Fruit fly (Drosophila melanogaster) whole organism, embryonic: ENCODE measurements around the gene CG13053.

ENCODE experiments used
- Atf-2 ChIP-seq: fragments of 200-800 bp; sonication (Bioruptor generic); optimal IDR thresholded peaks from 2 replicates; lab custom pipeline; 2016; ENCODE audit warnings: missing biosample characterization, missing genetic modification characterization
- CG13894 ChIP-seq: fragments of 200-800 bp; sonication (Bioruptor generic); optimal IDR thresholded peaks from 3 replicates; lab custom pipeline; 2018; ENCODE audit warnings: missing biosample characterization, mild to moderate bottlenecking, missing genetic modification characterization, moderate library complexity
- CG15011 ChIP-seq: fragments of 200-800 bp; sonication (Bioruptor generic); optimal IDR thresholded peaks from 3 replicates; lab custom pipeline; 2018; ENCODE audit warnings: missing biosample characterization, mild to moderate bottlenecking, missing genetic modification characterization
- CG16779 ChIP-seq: fragments of 200-800 bp; sonication (Bioruptor generic); IDR thresholded peaks from 2 replicates; pipeline ENCODE4 v1.3.6; 2022; ENCODE audit warnings: missing biosample characterization, missing genetic modification characterization
- CG17568 ChIP-seq: fragments of 200-800 bp; sonication (Bioruptor generic); optimal IDR thresholded peaks from 2 replicates; lab custom pipeline; 2018; ENCODE audit warnings: missing biosample characterization, mild to moderate bottlenecking, missing genetic modification characterization, moderate library complexity
- CG17829 ChIP-seq: fragments of 200-800 bp; optimal IDR thresholded peaks from 2 replicates; lab custom pipeline; 2019; ENCODE audit warnings: missing biosample characterization, mild to moderate bottlenecking, missing genetic modification characterization, moderate library complexity
- CG1832 ChIP-seq: fragments of 200-800 bp; sonication (Bioruptor generic); optimal IDR thresholded peaks from 2 replicates; lab custom pipeline; 2017; ENCODE audit warnings: missing biosample characterization, mild to moderate bottlenecking, missing genetic modification characterization, inconsistent platforms
- CG2120 ChIP-seq: fragments of 200-800 bp; sonication (Bioruptor generic); optimal IDR thresholded peaks from 3 replicates; lab custom pipeline; 2016; ENCODE audit warnings: missing biosample characterization, missing genetic modification characterization
- CG32772 ChIP-seq: fragments of 200-800 bp; sonication (Bioruptor generic); IDR thresholded peaks from 2 replicates; pipeline ENCODE4 v1.3.6; 2022; ENCODE audit warnings: missing biosample characterization, missing genetic modification characterization
- CG42726 ChIP-seq: fragments of 200-800 bp; sonication (Bioruptor generic); IDR thresholded peaks from 2 replicates; pipeline ENCODE4 v1.3.6; 2022; ENCODE audit warnings: missing biosample characterization, missing genetic modification characterization; ENCODE audit not compliant: partially characterized antibody
- CG4730 ChIP-seq: fragments of 200-800 bp; sonication (Bioruptor generic); IDR thresholded peaks from 2 replicates; pipeline ENCODE4 v1.3.6; 2022; ENCODE audit warnings: missing biosample characterization, missing genetic modification characterization
- CG6654 ChIP-seq: fragments of 200-800 bp; sonication (Bioruptor generic); optimal IDR thresholded peaks from 2 replicates; lab custom pipeline; 2017; ENCODE audit warnings: missing biosample characterization, mild to moderate bottlenecking, missing genetic modification characterization
- CG7271 ChIP-seq: fragments of 200-800 bp; sonication (Bioruptor generic); optimal IDR thresholded peaks from 2 replicates; lab custom pipeline; 2018; ENCODE audit warnings: missing biosample characterization, mild to moderate bottlenecking, missing genetic modification characterization, moderate library complexity
- CG9609 ChIP-seq: fragments of 200-800 bp; sonication (Bioruptor generic); optimal IDR thresholded peaks from 3 replicates; lab custom pipeline; 2016; ENCODE audit warnings: missing biosample characterization, missing genetic modification characterization
- CrebB ChIP-seq: fragments of 200-800 bp; sonication (Bioruptor generic); optimal IDR thresholded peaks from 3 replicates; lab custom pipeline; 2018; ENCODE audit warnings: missing biosample characterization, mild to moderate bottlenecking, missing genetic modification characterization
- Doc3 ChIP-seq: fragments of 200-800 bp; sonication (Bioruptor generic); IDR thresholded peaks from 3 replicates; pipeline ENCODE4 v1.3.6; 2022; ENCODE audit warnings: missing biosample characterization, missing genetic modification characterization; ENCODE audit not compliant: partially characterized antibody
- ERR ChIP-seq: fragments of 200-800 bp; sonication (Bioruptor generic); optimal IDR thresholded peaks from 2 replicates; lab custom pipeline; 2016; ENCODE audit warnings: missing biosample characterization, missing genetic modification characterization
- H2.0 ChIP-seq: fragments of 200-800 bp; sonication (Bioruptor generic); IDR thresholded peaks from 2 replicates; pipeline ENCODE4 v1.3.6; 2022; ENCODE audit warnings: missing biosample characterization, missing genetic modification characterization
- HHEX ChIP-seq: fragments of 200-800 bp; sonication (Bioruptor generic); optimal IDR thresholded peaks from 3 replicates; lab custom pipeline; 2017; ENCODE audit warnings: missing biosample characterization, mild to moderate bottlenecking, missing genetic modification characterization, missing genetic modification reagents
- MESR4 ChIP-seq: fragments of 200-800 bp; sonication (Bioruptor generic); optimal IDR thresholded peaks from 2 replicates; lab custom pipeline; 2018; ENCODE audit warnings: missing biosample characterization, mild to moderate bottlenecking, missing genetic modification characterization, moderate library complexity
- NC2α ChIP-seq: fragments of 200-800 bp; sonication (Bioruptor generic); optimal IDR thresholded peaks from 2 replicates; lab custom pipeline; 2016; ENCODE audit warnings: missing biosample characterization, missing genetic modification characterization
- Rfx ChIP-seq: fragments of 200-800 bp; sonication (Bioruptor generic); IDR thresholded peaks from 2 replicates; pipeline ENCODE4 v1.3.6; 2022; ENCODE audit warnings: missing biosample characterization, missing genetic modification characterization
- Sry-δ ChIP-seq: fragments of 200-800 bp; sonication (Bioruptor generic); optimal IDR thresholded peaks from 2 replicates; lab custom pipeline; 2016; ENCODE audit warnings: missing biosample characterization, missing genetic modification characterization
- ab ChIP-seq: fragments of 200-800 bp; sonication (Bioruptor generic); optimal IDR thresholded peaks from 2 replicates; lab custom pipeline; 2016; ENCODE audit warnings: missing biosample characterization, missing genetic modification characterization
- amos ChIP-seq: fragments of 200-800 bp; sonication (Bioruptor generic); IDR thresholded peaks from 2 replicates; pipeline ENCODE4 v1.3.6; 2022; ENCODE audit warnings: missing biosample characterization, missing genetic modification characterization; ENCODE audit not compliant: partially characterized antibody
- chn ChIP-seq: fragments of 200-800 bp; sonication (Bioruptor generic); optimal IDR thresholded peaks from 2 replicates; lab custom pipeline; 2016; ENCODE audit warnings: missing biosample characterization, missing genetic modification characterization
- dimm ChIP-seq: fragments of 200-800 bp; sonication (Bioruptor generic); IDR thresholded peaks from 2 replicates; pipeline ENCODE4 v1.3.6; 2022; ENCODE audit warnings: missing biosample characterization, missing genetic modification characterization
- disco-r ChIP-seq: fragments of 200-800 bp; sonication (Bioruptor generic); optimal IDR thresholded peaks from 2 replicates; lab custom pipeline; 2016; ENCODE audit warnings: missing biosample characterization, missing genetic modification characterization
- dmrt99B ChIP-seq: fragments of 200-800 bp; sonication (Bioruptor generic); optimal IDR thresholded peaks from 2 replicates; lab custom pipeline; 2018; ENCODE audit warnings: missing biosample characterization, mild to moderate bottlenecking, missing genetic modification characterization, moderate library complexity
- esg ChIP-seq: fragments of 200-800 bp; sonication (Bioruptor generic); conservative IDR thresholded peaks from 2 replicates; pipeline ENCODE4 v1.3.6; 2022; ENCODE audit warnings: missing biosample characterization, missing genetic modification characterization
- gcm ChIP-seq: fragments of 200-800 bp; sonication (Bioruptor generic); optimal IDR thresholded peaks from 2 replicates; lab custom pipeline; 2019; ENCODE audit warnings: missing biosample characterization, mild to moderate bottlenecking, missing genetic modification characterization, moderate library complexity
- gcm2 ChIP-seq: fragments of 200-800 bp; sonication (Bioruptor generic); optimal IDR thresholded peaks from 2 replicates; lab custom pipeline; 2016; ENCODE audit warnings: missing biosample characterization, missing genetic modification characterization
- grn ChIP-seq: fragments of 200-800 bp; sonication (Bioruptor generic); optimal IDR thresholded peaks from 3 replicates; lab custom pipeline; 2017; ENCODE audit warnings: missing biosample characterization, missing genetic modification characterization
- h ChIP-seq: fragments of >200 bp; optimal IDR thresholded peaks from 2 replicates; lab custom pipeline; 2017
- hb ChIP-seq: fragments of 200-800 bp; sonication (Bioruptor generic); IDR thresholded peaks from 3 replicates; pipeline ENCODE4 v1.3.6; 2022; ENCODE audit warnings: missing biosample characterization, missing genetic modification characterization; ENCODE audit not compliant: partially characterized antibody
- hbn ChIP-seq: fragments of 200-800 bp; sonication (Bioruptor generic); IDR thresholded peaks from 2 replicates; pipeline ENCODE4 v1.3.6; 2022; ENCODE audit warnings: missing biosample characterization, missing genetic modification characterization; ENCODE audit not compliant: partially characterized antibody
- her ChIP-seq: fragments of 200-800 bp; sonication (Bioruptor generic); optimal IDR thresholded peaks from 2 replicates; lab custom pipeline; 2016; ENCODE audit warnings: missing biosample characterization, missing genetic modification characterization
- ken ChIP-seq: fragments of 200-800 bp; sonication (Bioruptor generic); IDR thresholded peaks from 3 replicates; pipeline ENCODE4 v1.3.6; 2022; ENCODE audit warnings: missing biosample characterization, missing genetic modification characterization
- lbe ChIP-seq: fragments of 200-800 bp; sonication (Bioruptor generic); optimal IDR thresholded peaks from 2 replicates; lab custom pipeline; 2016; ENCODE audit warnings: missing biosample characterization, mild to moderate bottlenecking, missing genetic modification characterization
- mam ChIP-seq: fragments of 200-800 bp; sonication (Bioruptor generic); optimal IDR thresholded peaks from 3 replicates; lab custom pipeline; 2016; ENCODE audit warnings: missing biosample characterization, missing genetic modification characterization
- nom ChIP-seq: fragments of 200-800 bp; sonication (Bioruptor generic); optimal IDR thresholded peaks from 2 replicates; lab custom pipeline; 2017; ENCODE audit warnings: missing biosample characterization, missing genetic modification characterization, mild to moderate bottlenecking, moderate library complexity, missing genetic modification reagents
- schlank ChIP-seq: fragments of 200-800 bp; sonication (Bioruptor generic); optimal IDR thresholded peaks from 2 replicates; lab custom pipeline; 2018; ENCODE audit warnings: missing biosample characterization, mild to moderate bottlenecking, missing genetic modification characterization
- sens-2 ChIP-seq: fragments of 200-800 bp; sonication (Bioruptor generic); IDR thresholded peaks from 2 replicates; pipeline ENCODE4 v1.3.6; 2022; ENCODE audit warnings: missing biosample characterization, missing genetic modification characterization
- sima ChIP-seq: fragments of 200-800 bp; sonication (Bioruptor generic); optimal IDR thresholded peaks from 2 replicates; lab custom pipeline; 2016; ENCODE audit warnings: missing biosample characterization, missing genetic modification characterization
- slp2 ChIP-seq: fragments of 200-800 bp; sonication (Bioruptor generic); optimal IDR thresholded peaks from 2 replicates; lab custom pipeline; 2016; ENCODE audit warnings: missing biosample characterization, missing genetic modification characterization
- sna ChIP-seq: fragments of 200-800 bp; sonication (Bioruptor generic); IDR thresholded peaks from 2 replicates; pipeline ENCODE4 v1.3.6; 2022; ENCODE audit warnings: missing biosample characterization, missing genetic modification characterization; ENCODE audit not compliant: partially characterized antibody
- ssp ChIP-seq: fragments of 200-800 bp; sonication (Bioruptor generic); IDR thresholded peaks from 2 replicates; pipeline ENCODE4 v1.3.6; 2022; ENCODE audit warnings: missing biosample characterization, missing genetic modification characterization
- stwl ChIP-seq: fragments of 200-800 bp; sonication (Bioruptor generic); optimal IDR thresholded peaks from 3 replicates; lab custom pipeline; 2018; ENCODE audit warnings: missing biosample characterization, mild to moderate bottlenecking, missing genetic modification characterization, moderate library complexity
- tll ChIP-seq, 2 experiments: fragments of 200-800 bp in 1 of 2; fragments of >200 bp in 1 of 2; sonication (Bioruptor generic) in 1 of 2; optimal IDR thresholded peaks; 2 replicates each; lab custom pipeline; 2017 to 2019; ENCODE audit warnings: missing biosample characterization in 2 of 2, missing genetic modification characterization in 2 of 2, mild to moderate bottlenecking in 1 of 2, moderate library complexity in 1 of 2
- vfl ChIP-seq: fragments of 200-800 bp; sonication (Bioruptor generic); optimal IDR thresholded peaks from 2 replicates; lab custom pipeline; 2016; ENCODE audit warnings: missing biosample characterization, missing genetic modification characterization
- wdn ChIP-seq: fragments of 200-800 bp; sonication (Bioruptor generic); IDR thresholded peaks from 2 replicates; pipeline ENCODE4 v1.3.6; 2022; ENCODE audit warnings: missing biosample characterization, missing genetic modification characterization
- zen2 ChIP-seq: fragments of 200-800 bp; sonication (Bioruptor generic); IDR thresholded peaks from 3 replicates; pipeline ENCODE4 v1.3.6; 2022; ENCODE audit warnings: missing biosample characterization, missing genetic modification characterization; ENCODE audit not compliant: partially characterized antibody

The CG13053 gene

dm6 chr3L:16231857-16232256, 27.7 kb downstream of the CG13053 start, which contains the start of the genes PDCD-5 and MED10 (continued):
- TF ChIP-seq ssp (GFP tag; lab: Robert Waterston, UW) (no peak), stwl (tag; lab: Kevin White, UChicago) (peak; percentile 94), zen2 (GFP tag; lab: Robert Waterston, UW) (no peak), tll (GFP tag; optimal IDR thresholded peaks at IDR 0.05; lab: Kevin White, UChicago) (no peak), mam (GFP tag; lab: Kevin White, UChicago) (no peak), CrebB (tag; lab: Kevin White, UChicago) (no peak), CG15011 (no peak), CG7271 (tag; lab: Kevin White, UChicago) (no peak), slp2 (GFP tag; lab: Kevin White, UChicago) (no peak), lbe (no peak), sima (GFP tag; lab: Kevin White, UChicago) (no peak), CG6654 (GFP tag; lab: Kevin White, UChicago) (no peak), MESR4 (peak; percentile 92), h (no peak), ERR (GFP tag; lab: Kevin White, UChicago) (peak; percentile 27), amos (GFP tag; lab: Robert Waterston, UW) (peak; percentile 43), dmrt99B (tag; lab: Kevin White, UChicago) (no peak), disco-r (GFP tag; lab: Kevin White, UChicago) (no peak), CG4730 (GFP tag; lab: Robert Waterston, UW) (no peak), sna (GFP tag; lab: Robert Waterston, UW) (0 out of 2 replicates have a peak, but pooled peaks have one; percentile 29), CG1832 (GFP tag; lab: Kevin White, UChicago) (no peak), CG2120 (GFP tag; lab: Kevin White, UChicago) (no peak), CG32772 (no peak), CG16779 (no peak), esg (no peak), HHEX (no peak), nom (GFP tag; lab: Kevin White, UChicago) (peak; percentile 51), hb (GFP tag; lab: Robert Waterston, UW) (no peak), Sry-δ (GFP tag; lab: Kevin White, UChicago) (peak; percentile 57), dimm (GFP tag; lab: Robert Waterston, UW) (no peak), ken (GFP tag; lab: Robert Waterston, UW) (no peak), CG42726 (peak; percentile 66; the same call in 1 of the 2 replicates), sens-2 (GFP tag; lab: Robert Waterston, UW) (no peak), Rfx (GFP tag; lab: Robert Waterston, UW) (no peak), hbn (GFP tag; lab: Robert Waterston, UW) (no peak; the same call in 1 of the 2 replicates), schlank (no peak), wdn (GFP tag; lab: Robert Waterston, UW) (no peak), gcm2 (GFP tag; lab: Kevin White, UChicago) (no peak), ab (GFP tag; lab: Kevin White, UChicago) (no peak), gcm (GFP tag; lab: Kevin White, UChicago) (no peak), CG9609 (no peak), NC2α (GFP tag; lab: Kevin White, UChicago) (no peak), her (GFP tag; lab: Kevin White, UChicago) (peak; percentile 100), grn (no peak), H2.0 (GFP tag; lab: Robert Waterston, UW) (no peak), CG17829 (tag; lab: Kevin White, UChicago) (peak; percentile 28), vfl (GFP tag; lab: Kevin White, UChicago) (no peak), CG13894 (tag; lab: Kevin White, UChicago) (no peak), Atf-2 (no peak), chn (GFP tag; lab: Kevin White, UChicago) (no peak), CG17568 (GFP tag; lab: Kevin White, UChicago) (no peak), Doc3 (GFP tag; lab: Robert Waterston, UW) (no peak)
